Fruit fly (Drosophila melanogaster) whole organism, embryonic: Measurements from ENCODE around the gene Cdk5alpha.
A peak's percentile ranks its signal among the peaks of the same experiment; 100 is the strongest.

Source experiments
- Ada2b ChIP-seq: fragments of 200-800 bp; sonication (Bioruptor generic); IDR thresholded peaks from 2 replicates; pipeline ENCODE4 v1.3.6; 2022; ENCODE audit warnings: missing biosample characterization, missing genetic modification characterization
- Asciz ChIP-seq: fragments of 200-800 bp; sonication (Bioruptor generic); optimal IDR thresholded peaks from 2 replicates; lab custom pipeline; 2017; ENCODE audit warnings: missing biosample characterization, mild to moderate bottlenecking, missing genetic modification characterization, missing genetic modification reagents
- Bgb ChIP-seq: fragments of 200-800 bp; sonication (Bioruptor generic); IDR thresholded peaks from 2 replicates; pipeline ENCODE4 v1.3.6; 2022; ENCODE audit warnings: missing biosample characterization, missing genetic modification characterization; ENCODE audit not compliant: partially characterized antibody
- Bteb2 ChIP-seq: fragments of 200-800 bp; sonication (Bioruptor generic); optimal IDR thresholded peaks from 2 replicates; lab custom pipeline; 2016; ENCODE audit warnings: missing biosample characterization, missing genetic modification characterization
- CG10462 ChIP-seq: fragments of 200-800 bp; sonication (Bioruptor generic); optimal IDR thresholded peaks from 2 replicates; lab custom pipeline; 2016; ENCODE audit warnings: missing biosample characterization, missing genetic modification characterization
- CG10565 ChIP-seq: fragments of 200-800 bp; sonication (Bioruptor generic); optimal IDR thresholded peaks from 3 replicates; lab custom pipeline; 2016; ENCODE audit warnings: missing biosample characterization, mild to moderate bottlenecking, missing genetic modification characterization
- CG10959 ChIP-seq: fragments of 200-800 bp; sonication (Bioruptor generic); IDR thresholded peaks from 2 replicates; pipeline ENCODE4 v1.3.6; 2022; ENCODE audit warnings: missing biosample characterization, missing genetic modification characterization
- CG13424 ChIP-seq: fragments of 200-800 bp; sonication (Bioruptor generic); optimal IDR thresholded peaks from 2 replicates; lab custom pipeline; 2019; ENCODE audit warnings: missing biosample characterization, mild to moderate bottlenecking, missing genetic modification characterization, moderate library complexity
- CG13775 ChIP-seq: fragments of 200-800 bp; sonication (Bioruptor generic); optimal IDR thresholded peaks from 3 replicates; lab custom pipeline; 2017; ENCODE audit warnings: missing biosample characterization, mild to moderate bottlenecking, missing genetic modification characterization
- CG14710 ChIP-seq: fragments of 200-800 bp; sonication (Bioruptor generic); optimal IDR thresholded peaks from 3 replicates; lab custom pipeline; 2019; ENCODE audit warnings: missing biosample characterization, mild to moderate bottlenecking, missing genetic modification characterization, moderate library complexity
- CG1603 ChIP-seq: fragments of 200-800 bp; sonication (Bioruptor generic); optimal IDR thresholded peaks from 2 replicates; lab custom pipeline; 2019; ENCODE audit warnings: missing biosample characterization, mild to moderate bottlenecking, missing genetic modification characterization, moderate library complexity
- CG17829 ChIP-seq: fragments of 200-800 bp; optimal IDR thresholded peaks from 2 replicates; lab custom pipeline; 2019; ENCODE audit warnings: missing biosample characterization, mild to moderate bottlenecking, missing genetic modification characterization, moderate library complexity
- CG18262 ChIP-seq: fragments of 200-800 bp; optimal IDR thresholded peaks from 3 replicates; lab custom pipeline; 2019; ENCODE audit warnings: missing biosample characterization, mild to moderate bottlenecking, missing genetic modification characterization, moderate library complexity
- CG2129 ChIP-seq: fragments of 200-800 bp; sonication (Bioruptor generic); IDR thresholded peaks from 2 replicates; pipeline ENCODE4 v1.3.6; 2022; ENCODE audit warnings: missing biosample characterization, missing genetic modification characterization; ENCODE audit not compliant: partially characterized antibody
- CG2889 ChIP-seq: fragments of 200-800 bp; sonication (Bioruptor generic); IDR thresholded peaks from 3 replicates; pipeline ENCODE4 v1.3.6; 2022; ENCODE audit warnings: missing biosample characterization, missing genetic modification characterization
- CG31224 ChIP-seq: fragments of 200-800 bp; sonication (Bioruptor generic); IDR thresholded peaks from 2 replicates; pipeline ENCODE4 v1.3.6; 2022; ENCODE audit warnings: missing biosample characterization, missing genetic modification characterization
- CG31365 ChIP-seq: fragments of 200-800 bp; sonication (Bioruptor generic); optimal IDR thresholded peaks from 2 replicates; lab custom pipeline; 2018; ENCODE audit warnings: missing biosample characterization, mild to moderate bottlenecking, missing genetic modification characterization
- CG3163 ChIP-seq: fragments of 200-800 bp; sonication (Bioruptor generic); optimal IDR thresholded peaks from 3 replicates; lab custom pipeline; 2016; ENCODE audit warnings: missing biosample characterization, missing genetic modification characterization
- CG33213 ChIP-seq: fragments of 200-800 bp; sonication (Bioruptor generic); optimal IDR thresholded peaks from 3 replicates; lab custom pipeline; 2016; ENCODE audit warnings: missing biosample characterization, missing genetic modification characterization
- CG33557 ChIP-seq: fragments of 200-800 bp; sonication (Bioruptor generic); optimal IDR thresholded peaks from 2 replicates; lab custom pipeline; 2019; ENCODE audit warnings: missing biosample characterization, mild to moderate bottlenecking, missing genetic modification characterization, moderate library complexity
- CG3726 ChIP-seq: fragments of 200-800 bp; sonication (Bioruptor generic); IDR thresholded peaks from 3 replicates; pipeline ENCODE4, ENCODE4 v1.3.6; 2022; ENCODE audit warnings: missing biosample characterization, missing genetic modification characterization
- CG3995 ChIP-seq: fragments of 200-800 bp; sonication (Bioruptor generic); optimal IDR thresholded peaks from 3 replicates; lab custom pipeline; 2016; ENCODE audit warnings: missing biosample characterization, missing genetic modification characterization
- CG7357 ChIP-seq: fragments of 200-800 bp; sonication (Bioruptor generic); IDR thresholded peaks from 3 replicates; pipeline ENCODE4 v1.3.6; 2022; ENCODE audit warnings: missing biosample characterization, missing genetic modification characterization
- CG7928 ChIP-seq: fragments of 200-800 bp; sonication (Bioruptor generic); optimal IDR thresholded peaks from 2 replicates; lab custom pipeline; 2017; ENCODE audit warnings: missing biosample characterization, mild to moderate bottlenecking, missing genetic modification characterization
- CG7963 ChIP-seq: fragments of 200-800 bp; sonication (Bioruptor generic); IDR thresholded peaks from 3 replicates; pipeline ENCODE4 v1.3.6; 2022; ENCODE audit warnings: missing biosample characterization, missing genetic modification characterization; ENCODE audit not compliant: partially characterized antibody
- CG8290 ChIP-seq, 3 experiments: fragments of 200-800 bp; sonication (Bioruptor generic); optimal IDR thresholded peaks; 2 replicates each; lab custom pipeline; 2016 to 2019; ENCODE audit warnings: missing biosample characterization in 3 of 3, missing genetic modification characterization in 3 of 3, mild to moderate bottlenecking in 2 of 3, moderate library complexity in 1 of 3
- CG8944 ChIP-seq: fragments of 200-800 bp; sonication (Bioruptor generic); optimal IDR thresholded peaks from 3 replicates; lab custom pipeline; 2016; ENCODE audit warnings: missing biosample characterization, missing genetic modification characterization
- Drgx ChIP-seq: fragments of 200-800 bp; sonication (Bioruptor generic); IDR thresholded peaks from 2 replicates; pipeline ENCODE4 v1.3.6; 2022; ENCODE audit warnings: missing biosample characterization, missing genetic modification characterization
- ERR ChIP-seq: fragments of 200-800 bp; sonication (Bioruptor generic); optimal IDR thresholded peaks from 2 replicates; lab custom pipeline; 2016; ENCODE audit warnings: missing biosample characterization, missing genetic modification characterization
- Mrtf ChIP-seq: fragments of 200-800 bp; sonication (Bioruptor generic); IDR thresholded peaks from 3 replicates; pipeline ENCODE4 v1.3.6; 2022; ENCODE audit warnings: missing biosample characterization, missing genetic modification characterization
- NC2β ChIP-seq: fragments of 200-800 bp; sonication (Bioruptor generic); optimal IDR thresholded peaks from 2 replicates; lab custom pipeline; 2016; ENCODE audit warnings: missing biosample characterization, missing genetic modification characterization
- Side ChIP-seq: fragments of 200-800 bp; sonication (Bioruptor generic); optimal IDR thresholded peaks from 2 replicates; lab custom pipeline; 2016; ENCODE audit warnings: missing biosample characterization, missing genetic modification characterization
- Sry-δ ChIP-seq: fragments of 200-800 bp; sonication (Bioruptor generic); optimal IDR thresholded peaks from 2 replicates; lab custom pipeline; 2016; ENCODE audit warnings: missing biosample characterization, missing genetic modification characterization
- crc ChIP-seq: fragments of 200-800 bp; sonication (Bioruptor generic); optimal IDR thresholded peaks from 2 replicates; lab custom pipeline; 2016; ENCODE audit warnings: missing biosample characterization, missing genetic modification characterization
- gce ChIP-seq: fragments of 200-800 bp; sonication (Bioruptor generic); IDR thresholded peaks from 3 replicates; pipeline ENCODE4 v1.3.6; 2022; ENCODE audit warnings: missing biosample characterization, missing genetic modification characterization
- gro ChIP-seq: fragments of 200-800 bp; sonication (Bioruptor generic); optimal IDR thresholded peaks from 2 replicates; lab custom pipeline; 2016; ENCODE audit warnings: missing biosample characterization, missing genetic modification characterization
- ham ChIP-seq: fragments of 200-800 bp; sonication (Bioruptor generic); IDR thresholded peaks from 2 replicates; pipeline ENCODE4 v1.3.6; 2022; ENCODE audit warnings: missing biosample characterization, missing genetic modification characterization
- hb ChIP-seq: fragments of 200-800 bp; sonication (Bioruptor generic); IDR thresholded peaks from 3 replicates; pipeline ENCODE4 v1.3.6; 2022; ENCODE audit warnings: missing biosample characterization, missing genetic modification characterization; ENCODE audit not compliant: partially characterized antibody
- ken ChIP-seq: fragments of 200-800 bp; sonication (Bioruptor generic); IDR thresholded peaks from 3 replicates; pipeline ENCODE4 v1.3.6; 2022; ENCODE audit warnings: missing biosample characterization, missing genetic modification characterization
- lab ChIP-seq: fragments of 200-800 bp; sonication (Bioruptor generic); optimal IDR thresholded peaks from 3 replicates; lab custom pipeline; 2017; ENCODE audit warnings: missing biosample characterization, missing genetic modification characterization, mild to moderate bottlenecking, moderate library complexity, missing genetic modification reagents
- lov ChIP-seq, 2 experiments: fragments of 200-800 bp in 1 of 2; fragments of >200 bp in 1 of 2; sonication (Bioruptor generic) in 1 of 2; IDR thresholded peaks in 1 of 2; optimal IDR thresholded peaks in 1 of 2; 2 replicates in 1 of 2; 3 replicates in 1 of 2; pipeline versions ENCODE4 v1.3.6 to Lab custom; 2017 to 2022; ENCODE audit warnings: missing biosample characterization in 1 of 2, missing genetic modification characterization in 1 of 2
- mld ChIP-seq: fragments of 200-800 bp; sonication (Bioruptor generic); IDR thresholded peaks from 3 replicates; pipeline ENCODE4 v1.3.6; 2022; ENCODE audit warnings: missing biosample characterization, missing genetic modification characterization; ENCODE audit not compliant: partially characterized antibody
- nerfin-2 ChIP-seq: fragments of 200-800 bp; sonication (Bioruptor generic); IDR thresholded peaks from 2 replicates; pipeline ENCODE4 v1.3.6; 2022; ENCODE audit warnings: missing biosample characterization, missing genetic modification characterization; ENCODE audit not compliant: partially characterized antibody
- nom ChIP-seq: fragments of 200-800 bp; sonication (Bioruptor generic); optimal IDR thresholded peaks from 2 replicates; lab custom pipeline; 2017; ENCODE audit warnings: missing biosample characterization, missing genetic modification characterization, mild to moderate bottlenecking, moderate library complexity, missing genetic modification reagents
- p53 ChIP-seq: fragments of 200-800 bp; sonication (Bioruptor generic); optimal IDR thresholded peaks from 2 replicates; lab custom pipeline; 2016; ENCODE audit warnings: missing biosample characterization, missing genetic modification characterization
- pan ChIP-seq, 4 experiments: fragments of >200 bp in 3 of 4; fragments of 200-800 bp in 1 of 4; sonication (Bioruptor generic) in 1 of 4; optimal IDR thresholded peaks in 3 of 4; IDR thresholded peaks in 1 of 4; 2 replicates each; pipeline versions ENCODE4 v1.3.6 to Lab custom; 2017 to 2022; ENCODE audit warnings: missing biosample characterization in 2 of 4, missing genetic modification characterization in 2 of 4, mixed read lengths in 1 of 4
- ranshi ChIP-seq: fragments of 200-800 bp; sonication (Bioruptor generic); IDR thresholded peaks from 2 replicates; pipeline ENCODE4 v1.3.6; 2022; ENCODE audit warnings: missing biosample characterization, missing genetic modification characterization
- zf30C ChIP-seq: fragments of 200-800 bp; sonication (Bioruptor generic); optimal IDR thresholded peaks from 3 replicates; lab custom pipeline; 2018; ENCODE audit warnings: missing biosample characterization, mild to moderate bottlenecking, missing genetic modification characterization
- zfh1 ChIP-seq: fragments of 200-800 bp; sonication (Bioruptor generic); IDR thresholded peaks from 3 replicates; pipeline ENCODE4 v1.3.6; 2022; ENCODE audit warnings: missing biosample characterization, missing genetic modification characterization

Gene Cdk5alpha

dm6 chr2L:10277362-10277761 is 33.4 kb downstream of the Cdk5alpha start (continued):
- peak; percentile 90 for TF ChIP-seq mld (GFP tag; lab: Robert Waterston, UW)
- TF ChIP-seq CG2889, result no peak
- TF ChIP-seq CG17829 (tag; lab: Kevin White, UChicago), result no peak
- TF ChIP-seq zfh1 (GFP tag; lab: Robert Waterston, UW), result 0 out of 3 replicates have a peak, but pooled peaks have one; percentile 12
- TF ChIP-seq CG13775 (GFP tag; lab: Kevin White, UChicago), result no peak
- no peak for TF ChIP-seq CG31365 (tag; lab: Kevin White, UChicago)
- TF ChIP-seq nom, result no peak
- peak; percentile 84 for TF ChIP-seq CG7963
- no peak for TF ChIP-seq ranshi (GFP tag; lab: Robert Waterston, UW)
- TF ChIP-seq CG31224 (GFP tag; lab: Robert Waterston, UW), result no peak
- no peak for TF ChIP-seq CG10565 (GFP tag; lab: Kevin White, UChicago)
- TF ChIP-seq Side (GFP tag; lab: Kevin White, UChicago), result no peak
- TF ChIP-seq ham, result no peak
- peak; percentile 7 for TF ChIP-seq CG13424 (tag; lab: Kevin White, UChicago)
- no peak for TF ChIP-seq CG3726 (GFP tag; lab: Robert Waterston, UW)
- TF ChIP-seq CG10462 (GFP tag; lab: Kevin White, UChicago), result no peak
- TF ChIP-seq zf30C, result no peak
- TF ChIP-seq p53 (GFP tag; lab: Kevin White, UChicago), result no peak
- TF ChIP-seq CG8290 (GFP tag; optimal IDR thresholded peaks at IDR 0.05; lab: Kevin White, UChicago), result peak; percentile 2
- no peak for TF ChIP-seq CG8290 (tag; optimal IDR thresholded peaks at IDR 0.05; lab: Kevin White, UChicago)
- no peak for TF ChIP-seq CG14710 (tag; lab: Kevin White, UChicago)
- TF ChIP-seq CG2129 (GFP tag; lab: Robert Waterston, UW), result peak; percentile 64; the same call in 1 of the 2 replicates
- peak; percentile 90 for TF ChIP-seq CG3995 (GFP tag; lab: Kevin White, UChicago)
- TF ChIP-seq CG7928 (GFP tag; lab: Kevin White, UChicago), result no peak
- peak; percentile 82 for TF ChIP-seq hb (GFP tag; lab: Robert Waterston, UW)
- no peak for TF ChIP-seq ERR (GFP tag; lab: Kevin White, UChicago)
- TF ChIP-seq CG10959 (GFP tag; lab: Robert Waterston, UW), result no peak
- TF ChIP-seq CG3163 (GFP tag; lab: Kevin White, UChicago), result no peak
- TF ChIP-seq Sry-δ (GFP tag; lab: Kevin White, UChicago), result peak; percentile 87
- TF ChIP-seq nerfin-2 (GFP tag; lab: Robert Waterston, UW), result peak; percentile 78
- TF ChIP-seq gro (GFP tag; lab: Kevin White, UChicago), result no peak
- TF ChIP-seq CG33557 (GFP tag; lab: Kevin White, UChicago), result no peak
- no peak for TF ChIP-seq lab
- TF ChIP-seq Bgb (GFP tag; lab: Robert Waterston, UW), result peak; percentile 96

- TF ChIP-seq CG8944 (GFP tag; lab: Kevin White, UChicago) (peak; percentile 4), gce (0 out of 3 replicates have a peak, but pooled peaks have one; percentile 19), CG33213 (GFP tag; lab: Kevin White, UChicago) (peak; percentile 46), Asciz (GFP tag; lab: Kevin White, UChicago) (no peak), CG13775 (GFP tag; lab: Kevin White, UChicago) (peak; percentile 31), CG7357 (GFP tag; lab: Robert Waterston, UW) (0 out of 3 replicates have a peak, but pooled peaks have one; percentile 13), pan (optimal IDR thresholded peaks at IDR 0.05; lab: Kevin White, UChicago) (no peak), pan (GFP tag; optimal IDR thresholded peaks at IDR 0.05 in 1 of 2, IDR thresholded peaks at IDR 0.05 in 1 of 2) (peak in 1 of 2 experiments; percentile 27), Bteb2 (no peak), Ada2b (GFP tag; lab: Robert Waterston, UW) (0 out of 2 replicates have a peak, but pooled peaks have one; percentile 43), CG18262 (tag; lab: Kevin White, UChicago) (peak; percentile 20), crc (GFP tag; lab: Kevin White, UChicago) (no peak), Mrtf (no peak), ken (0 out of 3 replicates have a peak, but pooled peaks have one; percentile 46), CG1603 (tag; lab: Kevin White, UChicago) (peak; percentile 65), lov (optimal IDR thresholded peaks at IDR 0.05; lab: Kevin White, UChicago) (no peak), lov (GFP tag; IDR thresholded peaks at IDR 0.05; lab: Robert Waterston, UW) (0 out of 3 replicates have a peak, but pooled peaks have one; percentile 21), NC2β (GFP tag; lab: Kevin White, UChicago) (peak; percentile 50), Drgx (peak; percentile 63)
Observed at dm6 chr2L:10276846-10277245, 33.9 kb downstream of the Cdk5alpha start.
